Worm (Caenorhabditis elegans): ENCODE measurements around the gene srd-54.

Gene srd-54

ce11 chrII:7456184-7456583 is 23.8 kb downstream of the srd-54 start, which contains the start of gene D1022.3:
D1022.3 (minus strand) TSS chrII:7456284.
- TF ChIP-seq B0310.2 (tag; optimal IDR thresholded peaks at IDR 0.05) (no peak), ceh-13 (GFP tag; optimal IDR thresholded peaks at IDR 0.05) (no peak), flt-1 (GFP tag; IDR thresholded peaks at IDR 0.05) (no peak), pes-1 (GFP tag; IDR thresholded peaks at IDR 0.05) (no peak)

- TF ChIP-seq scrt-1 (GFP tag; IDR thresholded peaks at IDR 0.05), result no peak
- TF ChIP-seq B0310.2 (tag; optimal IDR thresholded peaks at IDR 0.05), result no peak
- no peak for TF ChIP-seq sea-1 (GFP tag; conservative IDR thresholded peaks at IDR 0.05)
- no peak for TF ChIP-seq flt-1 (GFP tag; IDR thresholded peaks at IDR 0.05)
- TF ChIP-seq ets-7 (tag; optimal IDR thresholded peaks at IDR 0.05), result no peak
Observed at ce11 chrII:7457210-7457609, 24.8 kb downstream of the srd-54 start, which contains the start of gene D1022.4. D1022.4 (minus strand) TSS chrII:7457292.

ce11 chrII:7458706-7459105 is 26.3 kb downstream of the srd-54 start, which contains the start of gene D1022.5:
D1022.5 (minus strand) TSS chrII:7458806.
- TF ChIP-seq ets-7 (tag; optimal IDR thresholded peaks at IDR 0.05), result no peak
- no peak for TF ChIP-seq scrt-1 (GFP tag; IDR thresholded peaks at IDR 0.05)
- no peak for TF ChIP-seq F13C5.2 (tag; optimal IDR thresholded peaks at IDR 0.05)
- TF ChIP-seq flt-1 (GFP tag; IDR thresholded peaks at IDR 0.05), result no peak
- TF ChIP-seq hmg-4 (GFP tag; optimal IDR thresholded peaks at IDR 0.05), result no peak
- TF ChIP-seq tra-4 (tag; optimal IDR thresholded peaks at IDR 0.05), result no peak
- no peak for TF ChIP-seq B0310.2 (tag; optimal IDR thresholded peaks at IDR 0.05)
- no peak for TF ChIP-seq hnd-1 (tag; optimal IDR thresholded peaks at IDR 0.05)
- TF ChIP-seq sea-1 (GFP tag; conservative IDR thresholded peaks at IDR 0.05), result no peak
- no peak for TF ChIP-seq ceh-36 (tag; optimal IDR thresholded peaks at IDR 0.05)
- TF ChIP-seq hmbx-1 (tag; optimal IDR thresholded peaks at IDR 0.05), result no peak
- TF ChIP-seq ceh-13 (GFP tag; optimal IDR thresholded peaks at IDR 0.05), result no peak

ce11 chrII:7459205-7459604 is 26.8 kb downstream of the srd-54 start, which contains the start of gene D1022.2:
D1022.2 (plus strand) TSS chrII:7459505.
- no peak for TF ChIP-seq tbx-37 (GFP tag; conservative IDR thresholded peaks at IDR 0.05)
- TF ChIP-seq B0310.2 (tag; optimal IDR thresholded peaks at IDR 0.05), result no peak
- no peak for TF ChIP-seq hmg-4 (GFP tag; optimal IDR thresholded peaks at IDR 0.05)

ce11 chrII:7465519-7465918 is 33.1 kb downstream of the srd-54 start, which contains the start of gene sro-1:
sro-1 (minus strand) TSS chrII:7465619.
- TF ChIP-seq ceh-13 (GFP tag; optimal IDR thresholded peaks at IDR 0.05) (no peak), tbx-37 (GFP tag; conservative IDR thresholded peaks at IDR 0.05) (no peak), tbx-11 (GFP tag; IDR thresholded peaks at IDR 0.05) (no peak), sea-1 (GFP tag; conservative IDR thresholded peaks at IDR 0.05) (no peak), flt-1 (GFP tag; IDR thresholded peaks at IDR 0.05) (no peak), scrt-1 (GFP tag; IDR thresholded peaks at IDR 0.05) (no peak), tra-4 (tag; optimal IDR thresholded peaks at IDR 0.05) (no peak), hmg-4 (GFP tag; optimal IDR thresholded peaks at IDR 0.05) (no peak), aly-1 (tag; optimal IDR thresholded peaks at IDR 0.05) (no peak), F13C5.2 (tag; optimal IDR thresholded peaks at IDR 0.05) (no peak), ama-1 (optimal IDR thresholded peaks at IDR 0.05) (no peak), ceh-36 (tag; optimal IDR thresholded peaks at IDR 0.05) (no peak), hnd-1 (tag; optimal IDR thresholded peaks at IDR 0.05) (no peak), ets-7 (tag; optimal IDR thresholded peaks at IDR 0.05) (no peak), pes-1 (GFP tag; IDR thresholded peaks at IDR 0.05) (no peak), B0310.2 (tag; optimal IDR thresholded peaks at IDR 0.05) (no peak), hmbx-1 (tag; optimal IDR thresholded peaks at IDR 0.05) (no peak)

- no peak for TF ChIP-seq hnd-1 (tag; optimal IDR thresholded peaks at IDR 0.05)
- TF ChIP-seq tra-4 (tag; optimal IDR thresholded peaks at IDR 0.05), result no peak
- no peak for TF ChIP-seq ceh-36 (tag; optimal IDR thresholded peaks at IDR 0.05)
- TF ChIP-seq flt-1 (GFP tag; IDR thresholded peaks at IDR 0.05), result no peak
- no peak for TF ChIP-seq pes-1 (GFP tag; IDR thresholded peaks at IDR 0.05)
- no peak for TF ChIP-seq hmbx-1 (tag; optimal IDR thresholded peaks at IDR 0.05)
- TF ChIP-seq F13C5.2 (tag; optimal IDR thresholded peaks at IDR 0.05), result no peak
- TF ChIP-seq tbx-37 (GFP tag; conservative IDR thresholded peaks at IDR 0.05), result no peak
- no peak for TF ChIP-seq hmg-4 (GFP tag; optimal IDR thresholded peaks at IDR 0.05)
- TF ChIP-seq B0310.2 (tag; optimal IDR thresholded peaks at IDR 0.05), result no peak
- TF ChIP-seq ama-1 (optimal IDR thresholded peaks at IDR 0.05), result no peak
- no peak for TF ChIP-seq tbx-11 (GFP tag; IDR thresholded peaks at IDR 0.05)
- no peak for TF ChIP-seq aly-1 (tag; optimal IDR thresholded peaks at IDR 0.05)
- TF ChIP-seq sea-1 (GFP tag; conservative IDR thresholded peaks at IDR 0.05), result no peak
- TF ChIP-seq ets-7 (tag; optimal IDR thresholded peaks at IDR 0.05), result no peak
Observed at ce11 chrII:7469318-7469717, 36.9 kb downstream of the srd-54 start.

ce11 chrII:7478487-7479234 is 46.2 kb downstream of the srd-54 start, which contains the start of the genes aka-1 and ubc-6:
aka-1 (minus strand) TSS chrII:7478537.
ubc-6 (plus strand) TSS chrII:7479187.
- TF ChIP-seq pes-1 (GFP tag; IDR thresholded peaks at IDR 0.05) (peak; percentile 62; the same call in 1 of the 2 replicates), aly-1 (tag; optimal IDR thresholded peaks at IDR 0.05) (no peak), tbx-11 (GFP tag; IDR thresholded peaks at IDR 0.05) (no peak), flt-1 (GFP tag; IDR thresholded peaks at IDR 0.05) (no peak), ets-7 (tag; optimal IDR thresholded peaks at IDR 0.05) (peak; percentile 34), ceh-13 (GFP tag; optimal IDR thresholded peaks at IDR 0.05) (no peak), tra-4 (tag; optimal IDR thresholded peaks at IDR 0.05) (no peak), scrt-1 (GFP tag; IDR thresholded peaks at IDR 0.05) (peak; percentile 29; the same call in 1 of the 2 replicates), hmg-4 (GFP tag; optimal IDR thresholded peaks at IDR 0.05) (no peak), hmbx-1 (tag; optimal IDR thresholded peaks at IDR 0.05) (no peak), sea-1 (GFP tag; conservative IDR thresholded peaks at IDR 0.05) (peak; percentile 81), ama-1 (optimal IDR thresholded peaks at IDR 0.05) (no peak), hnd-1 (tag; optimal IDR thresholded peaks at IDR 0.05) (no peak), ceh-36 (tag; optimal IDR thresholded peaks at IDR 0.05) (peak; percentile 17), B0310.2 (tag; optimal IDR thresholded peaks at IDR 0.05) (no peak), F13C5.2 (tag; optimal IDR thresholded peaks at IDR 0.05) (peak; percentile 25), tbx-37 (GFP tag; conservative IDR thresholded peaks at IDR 0.05) (peak; percentile 44; the same call in 1 of the 2 replicates)

All from whole organism, early embryonic.